Comparison of ENCODE assay signal across 1 fruit fly cellular context in genomic region chrX:17421987-17422386, dm6.
TF ChIP-seq lines count a peak whose summit lies in the region.

CG8611 (minus strand) TSS chrX:17422145.

TF ChIP-seq in whole organism, embryonic, 481 proteins besides CTCF, POLR2A, EP300 and RAD21 (continued from another document and continues in another):
- TF ChIP-seq caup (GFP tag; optimal IDR thresholded peaks at IDR 0.05; lab: Kevin White, UChicago; ENCODE audit: severe bottlenecking) (no peak), CG2678 (tag; optimal IDR thresholded peaks at IDR 0.05; lab: Kevin White, UChicago) (no peak), CG6689 (GFP tag; IDR thresholded peaks at IDR 0.05; lab: Robert Waterston, UW) (no peak), CG17385 (GFP tag; optimal IDR thresholded peaks at IDR 0.05; lab: Kevin White, UChicago) (peak; percentile 95), CG12391 (tag; optimal IDR thresholded peaks at IDR 0.05; lab: Kevin White, UChicago) (no peak), CG33557 (GFP tag; optimal IDR thresholded peaks at IDR 0.05; lab: Kevin White, UChicago) (no peak), CG11723 (GFP tag; optimal IDR thresholded peaks at IDR 0.05; lab: Kevin White, UChicago) (no peak), row (GFP tag; IDR thresholded peaks at IDR 0.05; lab: Robert Waterston, UW) (no peak), trem (tag; optimal IDR thresholded peaks at IDR 0.05; lab: Kevin White, UChicago) (peak; percentile 47), CG30020 (tag; optimal IDR thresholded peaks at IDR 0.05; lab: Kevin White, UChicago) (no peak), cwo (GFP tag; optimal IDR thresholded peaks at IDR 0.05; lab: Kevin White, UChicago) (peak; percentile 52), inv (GFP tag; IDR thresholded peaks at IDR 0.05; lab: Robert Waterston, UW; ENCODE audit: partially characterized antibody) (no peak; the same call in 1 of the 2 replicates), CG16863 (GFP tag; optimal IDR thresholded peaks at IDR 0.05; lab: Kevin White, UChicago) (no peak), Med (GFP tag; lab: Kevin White, UChicago) (peak; percentile 73), CG7786 (GFP tag; optimal IDR thresholded peaks at IDR 0.05; lab: Kevin White, UChicago) (no peak), tio (GFP tag; optimal IDR thresholded peaks at IDR 0.05; lab: Kevin White, UChicago) (no peak), CG1792 (GFP tag; optimal IDR thresholded peaks at IDR 0.05; lab: Kevin White, UChicago) (no peak), pnt (GFP tag; optimal IDR thresholded peaks at IDR 0.05; lab: Kevin White, UChicago) (no peak), kay (GFP tag; optimal IDR thresholded peaks at IDR 0.05; lab: Kevin White, UChicago) (no peak), dan (GFP tag; IDR thresholded peaks at IDR 0.05; lab: Robert Waterston, UW) (no peak), sens-2 (GFP tag; IDR thresholded peaks at IDR 0.05; lab: Robert Waterston, UW) (no peak), Poxn (GFP tag; IDR thresholded peaks at IDR 0.05; lab: Robert Waterston, UW) (no peak), twi (tag; optimal IDR thresholded peaks at IDR 0.05; lab: Kevin White, UChicago) (peak; percentile 54), schlank (tag; optimal IDR thresholded peaks at IDR 0.05; lab: Kevin White, UChicago) (no peak), CG7372 (GFP tag; IDR thresholded peaks at IDR 0.05; lab: Robert Waterston, UW) (no peak), CG30403 (GFP tag; optimal IDR thresholded peaks at IDR 0.05; lab: Kevin White, UChicago) (no peak), Doc2 (GFP tag; IDR thresholded peaks at IDR 0.05; lab: Robert Waterston, UW) (no peak), Oli (tag; optimal IDR thresholded peaks at IDR 0.05; lab: Kevin White, UChicago) (no peak), CG8281 (tag; optimal IDR thresholded peaks at IDR 0.05; lab: Kevin White, UChicago) (no peak), emc (GFP tag; optimal IDR thresholded peaks at IDR 0.05; lab: Kevin White, UChicago) (no peak), stwl (tag; optimal IDR thresholded peaks at IDR 0.05; lab: Kevin White, UChicago) (peak; percentile 86), BEAF-32 (GFP tag; optimal IDR thresholded peaks at IDR 0.05; lab: Kevin White, UChicago) (peak; percentile 58), CG10565 (GFP tag; optimal IDR thresholded peaks at IDR 0.05; lab: Kevin White, UChicago) (no peak), tx (GFP tag; optimal IDR thresholded peaks at IDR 0.05; lab: Kevin White, UChicago) (no peak), Kr (GFP tag; optimal IDR thresholded peaks at IDR 0.05; lab: Kevin White, UChicago) (no peak), mirr (GFP tag; optimal IDR thresholded peaks at IDR 0.05; lab: Kevin White, UChicago) (no peak), Hmr (GFP tag; optimal IDR thresholded peaks at IDR 0.05; lab: Kevin White, UChicago) (no peak), CG10431 (GFP tag; optimal IDR thresholded peaks at IDR 0.05; lab: Kevin White, UChicago) (no peak), CG3163 (GFP tag; optimal IDR thresholded peaks at IDR 0.05; lab: Kevin White, UChicago) (no peak), CG31365 (tag; optimal IDR thresholded peaks at IDR 0.05; lab: Kevin White, UChicago) (no peak), gcm (GFP tag; optimal IDR thresholded peaks at IDR 0.05; lab: Kevin White, UChicago) (no peak), CG42726 (GFP tag; IDR thresholded peaks at IDR 0.05; lab: Robert Waterston, UW; ENCODE audit: partially characterized antibody) (peak; percentile 53; the same call in 1 of the 2 replicates), slbo (GFP tag; IDR thresholded peaks at IDR 0.05; lab: Robert Waterston, UW) (no peak), CG31441 (GFP tag; IDR thresholded peaks at IDR 0.05; lab: Robert Waterston, UW) (no peak), bbx (GFP tag; IDR thresholded peaks at IDR 0.05; lab: Robert Waterston, UW; ENCODE audit: partially characterized antibody) (no peak), CG2120 (GFP tag; optimal IDR thresholded peaks at IDR 0.05; lab: Kevin White, UChicago) (no peak), da (GFP tag; optimal IDR thresholded peaks at IDR 0.05; lab: Kevin White, UChicago) (no peak), chif (GFP tag; optimal IDR thresholded peaks at IDR 0.05; lab: Kevin White, UChicago) (no peak), Pdp1 (GFP tag; optimal IDR thresholded peaks at IDR 0.05; lab: Kevin White, UChicago) (peak in 1 of 2 experiments; percentile 90), hkb (optimal IDR thresholded peaks at IDR 0.05; lab: Kevin White, UChicago) (peak; percentile 3), hkb (GFP tag; IDR thresholded peaks at IDR 0.05; lab: Robert Waterston, UW) (no peak), ac (GFP tag; optimal IDR thresholded peaks at IDR 0.05; lab: Kevin White, UChicago) (no peak), CG8765 (GFP tag; IDR thresholded peaks at IDR 0.05; lab: Robert Waterston, UW) (no peak), bcd (GFP tag; optimal IDR thresholded peaks at IDR 0.05; lab: Kevin White, UChicago) (no peak), Hmx (GFP tag; optimal IDR thresholded peaks at IDR 0.05; lab: Kevin White, UChicago) (no peak), Ada2b (GFP tag; IDR thresholded peaks at IDR 0.05; lab: Robert Waterston, UW) (no peak), Oaz (GFP tag; IDR thresholded peaks at IDR 0.05; lab: Robert Waterston, UW) (no peak), CG15073 (GFP tag; optimal IDR thresholded peaks at IDR 0.05; lab: Kevin White, UChicago) (no peak), ara (GFP tag; IDR thresholded peaks at IDR 0.05; lab: Robert Waterston, UW) (no peak), CG34224 (GFP tag; IDR thresholded peaks at IDR 0.05; lab: Robert Waterston, UW; ENCODE audit: partially characterized antibody) (no peak), CG17612 (GFP tag; IDR thresholded peaks at IDR 0.05; lab: Robert Waterston, UW) (no peak), Rx (GFP tag; IDR thresholded peaks at IDR 0.05; lab: Robert Waterston, UW) (no peak), CG8944 (GFP tag; optimal IDR thresholded peaks at IDR 0.05; lab: Kevin White, UChicago) (no peak), D (optimal IDR thresholded peaks at IDR 0.05; lab: Kevin White, UChicago) (no peak), D (GFP tag; optimal IDR thresholded peaks at IDR 0.05; lab: Kevin White, UChicago) (no peak), ab (GFP tag; optimal IDR thresholded peaks at IDR 0.05; lab: Kevin White, UChicago) (no peak), jumu (GFP tag; optimal IDR thresholded peaks at IDR 0.05; lab: Kevin White, UChicago) (no peak), CG6654 (GFP tag; optimal IDR thresholded peaks at IDR 0.05; lab: Kevin White, UChicago) (no peak), CG2199 (GFP tag; IDR thresholded peaks at IDR 0.05; lab: Robert Waterston, UW) (no peak), fru (optimal IDR thresholded peaks at IDR 0.05; lab: Kevin White, UChicago) (no peak), CG11695 (GFP tag; IDR thresholded peaks at IDR 0.05; lab: Robert Waterston, UW) (no peak), pita (GFP tag; optimal IDR thresholded peaks at IDR 0.05; lab: Kevin White, UChicago) (no peak), CG31388 (GFP tag; optimal IDR thresholded peaks at IDR 0.05; lab: Kevin White, UChicago) (no peak), wor (GFP tag; IDR thresholded peaks at IDR 0.05; lab: Robert Waterston, UW) (no peak), otp (GFP tag; IDR thresholded peaks at IDR 0.05; lab: Robert Waterston, UW) (no peak), lov (optimal IDR thresholded peaks at IDR 0.05; lab: Kevin White, UChicago) (no peak), lov (GFP tag; IDR thresholded peaks at IDR 0.05; lab: Robert Waterston, UW) (no peak), Mad (GFP tag; optimal IDR thresholded peaks at IDR 0.05; lab: Kevin White, UChicago) (no peak), CG6175 (GFP tag; IDR thresholded peaks at IDR 0.05; lab: Robert Waterston, UW) (no peak), CG15011 (GFP tag; optimal IDR thresholded peaks at IDR 0.05; lab: Kevin White, UChicago) (no peak), B-H1 (GFP tag; IDR thresholded peaks at IDR 0.05; lab: Robert Waterston, UW) (no peak), Adf1 (GFP tag; IDR thresholded peaks at IDR 0.05; lab: Robert Waterston, UW) (no peak), CG2116 (GFP tag; optimal IDR thresholded peaks at IDR 0.05; lab: Kevin White, UChicago) (peak; percentile 30), CG9727 (GFP tag; optimal IDR thresholded peaks at IDR 0.05; lab: Kevin White, UChicago) (no peak), onecut (GFP tag; IDR thresholded peaks at IDR 0.05; lab: Robert Waterston, UW) (no peak), CG1024 (GFP tag; IDR thresholded peaks at IDR 0.05; lab: Robert Waterston, UW) (no peak), Ssrp (tag; optimal IDR thresholded peaks at IDR 0.05; lab: Kevin White, UChicago) (no peak), CG17361 (GFP tag; IDR thresholded peaks at IDR 0.05; lab: Robert Waterston, UW) (no peak), Dip2 (GFP tag; IDR thresholded peaks at IDR 0.05; lab: Robert Waterston, UW) (no peak), CG13123 (GFP tag; optimal IDR thresholded peaks at IDR 0.05; lab: Kevin White, UChicago) (no peak), CG7745 (tag; optimal IDR thresholded peaks at IDR 0.05; lab: Kevin White, UChicago) (no peak), B-H2 (GFP tag; optimal IDR thresholded peaks at IDR 0.05; lab: Kevin White, UChicago) (no peak), Meics (GFP tag; optimal IDR thresholded peaks at IDR 0.05; lab: Kevin White, UChicago) (no peak), sisA (GFP tag; IDR thresholded peaks at IDR 0.05; lab: Robert Waterston, UW) (no peak), Lpt (GFP tag; optimal IDR thresholded peaks at IDR 0.05; lab: Kevin White, UChicago) (no peak), C15 (GFP tag; IDR thresholded peaks at IDR 0.05; lab: Robert Waterston, UW) (no peak), yki (optimal IDR thresholded peaks at IDR 0.05; lab: Kevin White, UChicago) (no peak), Jarid2 (GFP tag; optimal IDR thresholded peaks at IDR 0.05; lab: Kevin White, UChicago) (no peak), CG15269 (tag; optimal IDR thresholded peaks at IDR 0.05; lab: Kevin White, UChicago) (no peak), Hr51 (GFP tag; optimal IDR thresholded peaks at IDR 0.05; lab: Kevin White, UChicago) (no peak), CG10543 (GFP tag; optimal IDR thresholded peaks at IDR 0.05; lab: Kevin White, UChicago) (no peak), CG12659 (GFP tag; optimal IDR thresholded peaks at IDR 0.05; lab: Kevin White, UChicago) (peak; percentile 10), CG6254 (GFP tag; optimal IDR thresholded peaks at IDR 0.05; lab: Kevin White, UChicago) (no peak), CG14710 (tag; optimal IDR thresholded peaks at IDR 0.05; lab: Kevin White, UChicago) (peak; percentile 41), CG14441 (GFP tag; IDR thresholded peaks at IDR 0.05; lab: Robert Waterston, UW) (no peak), CG10366 (GFP tag; IDR thresholded peaks at IDR 0.05; lab: Robert Waterston, UW) (no peak), CG14965 (GFP tag; optimal IDR thresholded peaks at IDR 0.05; lab: Kevin White, UChicago; ENCODE audit: borderline replicate concordance) (no peak), sob (GFP tag; IDR thresholded peaks at IDR 0.05; lab: Robert Waterston, UW) (no peak), CrebB (tag; optimal IDR thresholded peaks at IDR 0.05; lab: Kevin White, UChicago) (no peak), CG9932 (GFP tag; IDR thresholded peaks at IDR 0.05; lab: Robert Waterston, UW) (no peak), tna (GFP tag; IDR thresholded peaks at IDR 0.05; lab: Robert Waterston, UW; ENCODE audit: partially characterized antibody) (no peak), pfk (GFP tag; optimal IDR thresholded peaks at IDR 0.05; lab: Kevin White, UChicago) (no peak), jigr1 (GFP tag; IDR thresholded peaks at IDR 0.05; lab: Robert Waterston, UW) (no peak), bigmax (GFP tag; optimal IDR thresholded peaks at IDR 0.05; lab: Kevin White, UChicago) (no peak), CG10462 (GFP tag; optimal IDR thresholded peaks at IDR 0.05; lab: Kevin White, UChicago) (no peak), slou (GFP tag; optimal IDR thresholded peaks at IDR 0.05; lab: Kevin White, UChicago) (no peak), sim (GFP tag; IDR thresholded peaks at IDR 0.05; lab: Robert Waterston, UW) (no peak), CG7963 (GFP tag; IDR thresholded peaks at IDR 0.05; lab: Robert Waterston, UW; ENCODE audit: partially characterized antibody) (no peak), ftz-f1 (GFP tag; optimal IDR thresholded peaks at IDR 0.05; lab: Kevin White, UChicago) (no peak), MBD-R2 (GFP tag; IDR thresholded peaks at IDR 0.05; lab: Robert Waterston, UW) (peak; percentile 63), vnd (GFP tag; IDR thresholded peaks at IDR 0.05; lab: Robert Waterston, UW; ENCODE audit: partially characterized antibody) (no peak), tll (GFP tag; optimal IDR thresholded peaks at IDR 0.05; lab: Kevin White, UChicago) (no peak), lola (GFP tag; optimal IDR thresholded peaks at IDR 0.05; lab: Kevin White, UChicago) (no peak), pb (GFP tag; optimal IDR thresholded peaks at IDR 0.05; lab: Kevin White, UChicago) (no peak), CG15514 (GFP tag; optimal IDR thresholded peaks at IDR 0.05; lab: Kevin White, UChicago) (peak; percentile 28), crp (GFP tag; optimal IDR thresholded peaks at IDR 0.05; lab: Kevin White, UChicago) (peak in 1 of 2 experiments; percentile 81), en (GFP tag; optimal IDR thresholded peaks at IDR 0.05; lab: Kevin White, UChicago) (no peak), CG6791 (GFP tag; IDR thresholded peaks at IDR 0.05; lab: Robert Waterston, UW; ENCODE audit: partially characterized antibody) (peak; percentile 54; the same call in 2 of the 3 replicates), cato (GFP tag; optimal IDR thresholded peaks at IDR 0.05; lab: Kevin White, UChicago; ENCODE audit: borderline replicate concordance) (no peak), Dref (GFP tag; IDR thresholded peaks at IDR 0.05; lab: Robert Waterston, UW) (0 out of 2 replicates have a peak, but pooled peaks have one; percentile 21), CG3065 (GFP tag; optimal IDR thresholded peaks at IDR 0.05; lab: Kevin White, UChicago) (no peak), gsb (GFP tag; IDR thresholded peaks at IDR 0.05; lab: Robert Waterston, UW) (no peak), CG5245 (GFP tag; optimal IDR thresholded peaks at IDR 0.05; lab: Kevin White, UChicago) (no peak), nom (GFP tag; optimal IDR thresholded peaks at IDR 0.05; lab: Kevin White, UChicago) (no peak), amos (GFP tag; IDR thresholded peaks at IDR 0.05; lab: Robert Waterston, UW; ENCODE audit: partially characterized antibody) (peak; percentile 55), unc-4 (GFP tag; IDR thresholded peaks at IDR 0.05; lab: Robert Waterston, UW; ENCODE audit: partially characterized antibody) (0 out of 2 replicates have a peak, but pooled peaks have one; percentile 26), CG10979 (tag; optimal IDR thresholded peaks at IDR 0.05; lab: Kevin White, UChicago) (no peak), CG4282 (GFP tag; optimal IDR thresholded peaks at IDR 0.05; lab: Kevin White, UChicago) (no peak), CG18011 (GFP tag; optimal IDR thresholded peaks at IDR 0.05; lab: Kevin White, UChicago) (no peak)
